Fruit fly (Drosophila melanogaster): ENCODE measurements around the gene Blos3.

Gene Blos3

DNA sequence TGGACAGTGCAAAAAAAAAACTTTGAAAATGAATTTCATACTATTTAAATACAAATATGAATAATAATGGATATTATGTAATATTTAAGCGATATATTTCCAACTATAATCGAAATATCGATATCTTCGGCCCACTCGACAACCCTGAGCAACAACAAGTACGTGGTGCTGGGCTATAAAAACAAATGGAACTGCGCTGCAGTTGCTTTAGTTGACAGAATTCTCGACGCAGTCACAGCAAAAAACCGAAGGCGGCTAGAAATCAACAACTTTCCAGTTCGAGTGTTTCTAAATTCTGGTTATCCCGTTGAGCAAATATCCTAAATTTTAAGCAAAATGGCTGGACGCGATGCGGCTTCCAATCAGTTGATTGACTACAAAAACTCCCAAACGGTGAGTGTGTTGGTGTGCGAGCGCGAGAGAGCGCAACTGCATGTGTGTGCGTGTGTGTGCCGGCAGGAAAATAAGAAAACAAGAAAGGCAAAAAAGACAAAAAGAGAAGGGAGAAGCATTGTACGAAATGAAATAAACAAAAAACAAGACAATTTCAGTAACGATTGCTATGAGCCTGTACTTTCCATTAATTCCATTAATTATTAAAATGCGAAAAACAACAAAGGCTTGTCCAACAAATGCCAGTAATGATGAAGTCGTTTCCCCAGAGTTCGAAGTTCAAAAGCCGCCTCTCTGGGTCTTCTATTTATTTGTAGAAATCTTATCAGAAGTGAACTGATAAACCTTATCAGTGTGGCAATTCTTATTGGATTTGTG is 47.4 kb upstream of the Blos3 start, which contains the start of gene Cat (continued):
- no peak for TF ChIP-seq CG31388 (GFP tag; optimal IDR thresholded peaks at IDR 0.05)
- TF ChIP-seq ewg (GFP tag; optimal IDR thresholded peaks at IDR 0.05), result peak; percentile 10
- peak; percentile 22 for TF ChIP-seq CG12104 (GFP tag; optimal IDR thresholded peaks at IDR 0.05)
- no peak for TF ChIP-seq CG8388 (GFP tag; optimal IDR thresholded peaks at IDR 0.05)
- no peak for TF ChIP-seq gt (GFP tag; IDR thresholded peaks at IDR 0.05)
- TF ChIP-seq CG31365 (tag; optimal IDR thresholded peaks at IDR 0.05), result no peak
- TF ChIP-seq nerfin-2 (GFP tag; IDR thresholded peaks at IDR 0.05; ENCODE audit: partially characterized antibody), result peak; percentile 78; the same call in 1 of the 2 replicates
- peak; percentile 32 for TF ChIP-seq nerfin-1 (tag; optimal IDR thresholded peaks at IDR 0.05)
- TF ChIP-seq vvl (GFP tag; IDR thresholded peaks at IDR 0.05), result peak; percentile 72; the same call in 1 of the 2 replicates
- peak; percentile 71 for TF ChIP-seq lab (GFP tag; optimal IDR thresholded peaks at IDR 0.05)
- TF ChIP-seq CG7786 (GFP tag; optimal IDR thresholded peaks at IDR 0.05), result no peak
- TF ChIP-seq chif (GFP tag; optimal IDR thresholded peaks at IDR 0.05), result peak in 1 of 2 experiments; percentile 16
- TF ChIP-seq CG8359 (GFP tag; optimal IDR thresholded peaks at IDR 0.05; ENCODE audit: borderline replicate concordance), result no peak
- no peak for TF ChIP-seq CG14667 (GFP tag; IDR thresholded peaks at IDR 0.05)
- TF ChIP-seq CG12071 (GFP tag; optimal IDR thresholded peaks at IDR 0.05), result no peak
- no peak for TF ChIP-seq btn (GFP tag; optimal IDR thresholded peaks at IDR 0.05)
- peak; percentile 78 for TF ChIP-seq Abd-B (GFP tag; optimal IDR thresholded peaks at IDR 0.05)
- TF ChIP-seq Doc2 (GFP tag; IDR thresholded peaks at IDR 0.05), result no peak
- TF ChIP-seq CG6683 (GFP tag; optimal IDR thresholded peaks at IDR 0.05), result no peak
- peak; percentile 91 for TF ChIP-seq Scr (GFP tag; IDR thresholded peaks at IDR 0.05; ENCODE audit: partially characterized antibody)
- TF ChIP-seq HmgZ (tag; optimal IDR thresholded peaks at IDR 0.05), result peak; percentile 73
- peak; percentile 25 for TF ChIP-seq tx (GFP tag; optimal IDR thresholded peaks at IDR 0.05)
- TF ChIP-seq CG11247 (GFP tag; IDR thresholded peaks at IDR 0.05), result no peak
- no peak for TF ChIP-seq CG31224 (GFP tag; IDR thresholded peaks at IDR 0.05)
- TF ChIP-seq Nf-YC (tag; optimal IDR thresholded peaks at IDR 0.05), result peak; percentile 54
- no peak for TF ChIP-seq slp2 (GFP tag; optimal IDR thresholded peaks at IDR 0.05)
- no peak for TF ChIP-seq CG11085 (GFP tag; IDR thresholded peaks at IDR 0.05)
- TF ChIP-seq gcm (GFP tag; optimal IDR thresholded peaks at IDR 0.05), result peak; percentile 39
- TF ChIP-seq CG43689 (GFP tag; IDR thresholded peaks at IDR 0.05), result no peak
- no peak for TF ChIP-seq toy (GFP tag; IDR thresholded peaks at IDR 0.05)
- TF ChIP-seq maf-S (GFP tag; optimal IDR thresholded peaks at IDR 0.05), result no peak
- peak; percentile 12 for TF ChIP-seq cad (GFP tag; optimal IDR thresholded peaks at IDR 0.05)
- TF ChIP-seq Jarid2 (GFP tag; optimal IDR thresholded peaks at IDR 0.05), result peak; percentile 8
- no peak for TF ChIP-seq CG10462 (GFP tag; optimal IDR thresholded peaks at IDR 0.05)
- TF ChIP-seq run (tag; optimal IDR thresholded peaks at IDR 0.05), result no peak
- TF ChIP-seq CG18619 (GFP tag; optimal IDR thresholded peaks at IDR 0.05), result no peak
- peak in 1 of 2 experiments; percentile 14 for TF ChIP-seq tll (GFP tag; optimal IDR thresholded peaks at IDR 0.05)
- TF ChIP-seq pum (GFP tag; optimal IDR thresholded peaks at IDR 0.05), result no peak
- peak; percentile 46 for TF ChIP-seq pros (GFP tag; optimal IDR thresholded peaks at IDR 0.05)
- no peak for TF ChIP-seq CG12769 (tag; optimal IDR thresholded peaks at IDR 0.05)
- no peak for TF ChIP-seq CG17802 (tag; optimal IDR thresholded peaks at IDR 0.05)
- no peak for TF ChIP-seq luna (GFP tag; optimal IDR thresholded peaks at IDR 0.05)
- TF ChIP-seq CG16815 (GFP tag; optimal IDR thresholded peaks at IDR 0.05), result no peak
- TF ChIP-seq Tbp (GFP tag; optimal IDR thresholded peaks at IDR 0.05), result no peak
- peak; percentile 13 for TF ChIP-seq her (GFP tag; optimal IDR thresholded peaks at IDR 0.05)
- peak; percentile 65 for TF ChIP-seq CoRest (tag; optimal IDR thresholded peaks at IDR 0.05)
- no peak; the same call in 2 of the 3 replicates for TF ChIP-seq CG16813 (GFP tag; IDR thresholded peaks at IDR 0.05; ENCODE audit: partially characterized antibody)
- no peak for TF ChIP-seq NFAT (GFP tag; IDR thresholded peaks at IDR 0.05)
- no peak for TF ChIP-seq CG11560 (tag; IDR thresholded peaks at IDR 0.05)
